Fruit fly (Drosophila melanogaster) whole organism, embryonic: ENCODE data around the gene CG15282.

Experiments used
- CG11085 ChIP-seq: fragments of 200-800 bp; sonication (Bioruptor generic); IDR thresholded peaks from 2 replicates; pipeline ENCODE4 v1.3.6; 2022; ENCODE audit warnings: missing biosample characterization, missing genetic modification characterization
- CG15601 ChIP-seq: fragments of 200-800 bp; sonication (Bioruptor generic); optimal IDR thresholded peaks from 3 replicates; lab custom pipeline; 2019; ENCODE audit warnings: missing biosample characterization, mild to moderate bottlenecking, missing genetic modification characterization, moderate library complexity
- Sry-β ChIP-seq: fragments of 200-800 bp; sonication (Bioruptor generic); optimal IDR thresholded peaks from 2 replicates; lab custom pipeline; 2018; ENCODE audit warnings: missing biosample characterization, mild to moderate bottlenecking, missing genetic modification characterization, moderate library complexity
- lola ChIP-seq, 3 experiments: fragments of >200 bp in 2 of 3; fragments of 200-800 bp in 1 of 3; sonication (Bioruptor generic) in 1 of 3; optimal IDR thresholded peaks; 2 replicates each; lab custom pipeline; 2017 to 2019; ENCODE audit warnings: missing biosample characterization in 3 of 3, missing genetic modification characterization in 3 of 3, mild to moderate bottlenecking in 1 of 3, moderate library complexity in 1 of 3
- z ChIP-seq: fragments of 200-800 bp; sonication (Bioruptor generic); IDR thresholded peaks from 3 replicates; pipeline ENCODE4 v1.3.6; 2022; ENCODE audit warnings: missing biosample characterization, missing genetic modification characterization

DNA sequence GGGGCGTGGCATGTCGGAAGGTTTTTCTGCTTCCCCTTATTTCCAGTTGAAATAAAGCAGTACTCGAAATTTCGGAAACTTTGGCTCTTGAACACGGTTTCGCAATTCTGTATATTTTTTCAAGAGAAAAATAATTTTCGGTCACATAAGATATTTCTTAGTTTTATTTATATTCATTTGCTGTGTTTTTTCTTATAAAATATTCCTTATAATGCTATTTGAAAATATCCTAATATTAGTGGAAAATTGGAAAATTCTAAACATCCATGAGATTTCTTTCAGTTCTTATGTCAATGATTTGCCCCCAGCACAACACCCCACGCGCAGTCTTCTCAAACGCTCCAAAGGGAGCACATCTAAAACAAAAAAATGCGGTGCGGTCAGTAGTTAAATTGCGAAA is 48.2 kb downstream of the CG15282 start, which contains the start of gene CG4691:
- no peak for TF ChIP-seq CG15601 (tag; lab: Kevin White, UChicago)
- TF ChIP-seq lola (GFP tag; optimal IDR thresholded peaks at IDR 0.05; lab: Kevin White, UChicago) = no peak
- TF ChIP-seq Sry-β (GFP tag; lab: Kevin White, UChicago) = no peak
- TF ChIP-seq z = no peak
- TF ChIP-seq CG11085 (GFP tag; lab: Robert Waterston, UW) = no peak
